Fruit fly (Drosophila melanogaster): ENCODE results near the gene CG10171.

CG10171 gene

DNA sequence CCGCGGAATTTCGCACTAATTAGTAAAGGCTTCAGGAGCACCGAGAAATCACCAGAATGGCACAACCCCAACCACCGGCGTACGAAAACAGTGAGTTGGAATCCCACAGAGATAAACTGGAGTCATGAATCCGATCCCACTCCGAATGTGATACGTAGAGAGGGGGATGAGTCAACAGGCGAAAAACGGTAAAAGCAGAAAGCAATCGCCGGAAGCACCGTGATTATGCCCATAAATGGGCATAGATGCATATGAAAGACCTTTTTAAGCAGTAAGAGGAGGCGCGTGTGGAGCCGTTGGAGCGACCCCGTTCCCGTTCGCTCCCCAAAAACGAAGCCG, 25.1 kb upstream of the CG10171 start (continued):
- TF ChIP-seq hbn (GFP tag; IDR thresholded peaks at IDR 0.05; ENCODE audit: partially characterized antibody) (0 out of 2 replicates have a peak, but pooled peaks have one; percentile 0), Max (GFP tag; optimal IDR thresholded peaks at IDR 0.05) (no peak), CG14667 (GFP tag; IDR thresholded peaks at IDR 0.05) (no peak), Meics (GFP tag; optimal IDR thresholded peaks at IDR 0.05) (no peak), Med (GFP tag) (peak; percentile 52), BtbVII (GFP tag; optimal IDR thresholded peaks at IDR 0.05) (no peak), otp (GFP tag; IDR thresholded peaks at IDR 0.05) (0 out of 3 replicates have a peak, but pooled peaks have one; percentile 25), MESR4 (GFP tag; optimal IDR thresholded peaks at IDR 0.05) (peak; percentile 61), pb (GFP tag; optimal IDR thresholded peaks at IDR 0.05) (no peak), MBD-R2 (GFP tag; IDR thresholded peaks at IDR 0.05) (peak; percentile 25; the same call in 1 of the 2 replicates), croc (GFP tag; conservative IDR thresholded peaks at IDR 0.05) (no peak), CG18262 (tag; optimal IDR thresholded peaks at IDR 0.05) (no peak), ato (GFP tag; IDR thresholded peaks at IDR 0.05; ENCODE audit: partially characterized antibody) (peak; percentile 50; the same call in 1 of the 2 replicates)

DNA sequence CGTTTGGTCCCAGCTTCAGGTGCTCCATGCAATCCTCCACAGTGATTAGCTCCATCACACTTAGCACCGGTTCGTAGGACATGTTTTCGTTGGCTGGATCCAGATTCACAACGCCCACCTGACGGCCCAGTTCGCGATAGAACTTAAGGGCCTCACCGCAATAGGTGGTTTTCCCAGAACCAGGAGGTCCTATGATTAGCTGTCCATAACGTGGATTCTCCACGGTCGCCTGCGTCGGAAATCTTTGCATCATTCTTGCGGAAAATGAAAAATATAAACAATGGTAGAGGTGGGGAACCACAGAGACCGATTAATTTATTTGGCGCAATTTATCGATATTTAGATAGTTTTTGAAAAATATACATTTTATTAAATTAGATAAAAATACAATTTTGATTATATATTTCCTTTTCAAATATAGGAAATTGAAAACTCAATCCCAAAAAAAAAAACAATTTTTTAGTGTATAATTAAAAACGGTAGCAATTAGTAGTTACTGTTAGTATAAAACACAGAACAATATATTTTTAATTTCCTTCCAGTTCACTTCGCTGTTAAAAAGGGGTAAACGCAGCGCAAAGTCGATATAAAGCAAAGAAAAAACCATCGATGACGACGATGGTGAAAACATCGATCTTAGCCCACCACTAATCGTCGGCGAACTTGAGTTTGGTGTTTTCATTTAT, 24.6 kb upstream of the CG10171 start, which contains the start of the genes CG10222 and flr:
TSS of gene CG10222 (minus strand) at position 254 of the 686 bp plus-strand sequence.
TSS of gene flr (plus strand) at position 644 of the 686 bp plus-strand sequence.
- TF ChIP-seq sima (GFP tag; optimal IDR thresholded peaks at IDR 0.05) (no peak), kay (GFP tag; optimal IDR thresholded peaks at IDR 0.05) (peak; percentile 24), Rfx (GFP tag; IDR thresholded peaks at IDR 0.05) (peak; percentile 43; the same call in 1 of the 2 replicates), grau (tag; optimal IDR thresholded peaks at IDR 0.05) (peak; percentile 6), Max (GFP tag; optimal IDR thresholded peaks at IDR 0.05) (peak; percentile 30), Nf-YC (tag; optimal IDR thresholded peaks at IDR 0.05) (peak; percentile 35), CG30020 (tag; optimal IDR thresholded peaks at IDR 0.05) (no peak), sob (GFP tag; IDR thresholded peaks at IDR 0.05) (no peak), zen (tag; optimal IDR thresholded peaks at IDR 0.05) (peak; percentile 10), CG13624 (GFP tag; optimal IDR thresholded peaks at IDR 0.05) (no peak), Dp (GFP tag; optimal IDR thresholded peaks at IDR 0.05) (peak; percentile 69), Meics (GFP tag; optimal IDR thresholded peaks at IDR 0.05) (peak; percentile 27), amos (GFP tag; IDR thresholded peaks at IDR 0.05; ENCODE audit: partially characterized antibody) (peak; percentile 68), CG12071 (GFP tag; optimal IDR thresholded peaks at IDR 0.05) (no peak), CG9932 (GFP tag; IDR thresholded peaks at IDR 0.05) (peak; percentile 56), Sin3A (optimal IDR thresholded peaks at IDR 0.05) (peak; percentile 3), prd (optimal IDR thresholded peaks at IDR 0.05) (no peak), prd (GFP tag; IDR thresholded peaks at IDR 0.05) (no peak; the same call in 2 of the 3 replicates), Adf1 (GFP tag; IDR thresholded peaks at IDR 0.05) (no peak), CG15514 (GFP tag; optimal IDR thresholded peaks at IDR 0.05) (peak; percentile 40), BEAF-32 (GFP tag; optimal IDR thresholded peaks at IDR 0.05) (peak; percentile 73), CG2129 (GFP tag; IDR thresholded peaks at IDR 0.05; ENCODE audit: partially characterized antibody) (peak; percentile 46; the same call in 1 of the 2 replicates), pb (GFP tag; optimal IDR thresholded peaks at IDR 0.05) (no peak), CG13287 (GFP tag; IDR thresholded peaks at IDR 0.05; ENCODE audit: partially characterized antibody) (peak; percentile 74), Eip74EF (GFP tag; optimal IDR thresholded peaks at IDR 0.05) (no peak), MBD-R2 (GFP tag; IDR thresholded peaks at IDR 0.05) (peak; percentile 65), CG2202 (tag; optimal IDR thresholded peaks at IDR 0.05) (no peak), E2f2 (GFP tag; IDR thresholded peaks at IDR 0.05) (peak; percentile 80), CoRest (tag; optimal IDR thresholded peaks at IDR 0.05) (peak; percentile 46), sisA (GFP tag; IDR thresholded peaks at IDR 0.05) (no peak), knrl (GFP tag; IDR thresholded peaks at IDR 0.05; ENCODE audit: partially characterized antibody) (peak; percentile 79), Hmx (GFP tag; optimal IDR thresholded peaks at IDR 0.05) (no peak), Ptx1 (GFP tag; IDR thresholded peaks at IDR 0.05) (no peak), CG3995 (GFP tag; optimal IDR thresholded peaks at IDR 0.05) (peak; percentile 17), YL-1 (GFP tag; optimal IDR thresholded peaks at IDR 0.05) (peak; percentile 1), Elba2 (GFP tag; optimal IDR thresholded peaks at IDR 0.05) (no peak), CG4617 (GFP tag; optimal IDR thresholded peaks at IDR 0.05; ENCODE audit: borderline replicate concordance) (peak; percentile 15), CG10431 (GFP tag; optimal IDR thresholded peaks at IDR 0.05) (no peak), pzg (GFP tag; optimal IDR thresholded peaks at IDR 0.05) (peak; percentile 22)

All from whole organism, embryonic.